Worm (Caenorhabditis elegans): ENCODE data around the gene srj-50.

The srj-50 gene

ce11 chrV:2871754-2872504 lies 39.2 kb downstream of the srj-50 start:
- TF ChIP-seq nhr-28 (tag; optimal IDR thresholded peaks at IDR 0.05) = no peak
- TF ChIP-seq drap-1 (GFP tag; optimal IDR thresholded peaks at IDR 0.05) = no peak
- no peak for TF ChIP-seq ztf-11 (tag; optimal IDR thresholded peaks at IDR 0.05)
- TF ChIP-seq ham-2 (GFP tag; optimal IDR thresholded peaks at IDR 0.05) = no peak
- no peak for TF ChIP-seq ceh-39 (tag; optimal IDR thresholded peaks at IDR 0.05)
- TF ChIP-seq elt-1 (tag; optimal IDR thresholded peaks at IDR 0.05; ENCODE audit: borderline replicate concordance, insufficient read depth) = no peak
- TF ChIP-seq lin-13 (tag; optimal IDR thresholded peaks at IDR 0.05) = no peak
- TF ChIP-seq nhr-237 (tag; optimal IDR thresholded peaks at IDR 0.05) = no peak
- TF ChIP-seq ces-1 (GFP tag; optimal IDR thresholded peaks at IDR 0.05) = no peak
- no peak for TF ChIP-seq zip-8 (tag; optimal IDR thresholded peaks at IDR 0.05)
- TF ChIP-seq snpc-4 (tag; optimal IDR thresholded peaks at IDR 0.05) = no peak
- TF ChIP-seq bed-3 (GFP tag; optimal IDR thresholded peaks at IDR 0.05) = no peak
- no peak for TF ChIP-seq nhr-2 (tag; optimal IDR thresholded peaks at IDR 0.05)
- TF ChIP-seq lin-32 (GFP tag; optimal IDR thresholded peaks at IDR 0.05) = no peak
- TF ChIP-seq flh-1 (GFP tag; optimal IDR thresholded peaks at IDR 0.05) = no peak

ce11 chrV:2872947-2873346 lies 40.2 kb downstream of the srj-50 start:
- no peak for TF ChIP-seq lsy-2 (tag; optimal IDR thresholded peaks at IDR 0.05)
- TF ChIP-seq mab-5 (tag; optimal IDR thresholded peaks at IDR 0.05) = no peak
- TF ChIP-seq nhr-237 (tag; optimal IDR thresholded peaks at IDR 0.05) = no peak
- TF ChIP-seq lin-32 (GFP tag; optimal IDR thresholded peaks at IDR 0.05) = no peak
- no peak for TF ChIP-seq ceh-43 (GFP tag; optimal IDR thresholded peaks at IDR 0.05)
- TF ChIP-seq drap-1 (GFP tag; optimal IDR thresholded peaks at IDR 0.05) = no peak
- TF ChIP-seq cnd-1 (tag; optimal IDR thresholded peaks at IDR 0.05) = no peak
- TF ChIP-seq pha-4 (tag; optimal IDR thresholded peaks at IDR 0.05) = no peak
- TF ChIP-seq flh-1 (GFP tag; optimal IDR thresholded peaks at IDR 0.05) = no peak
- no peak for TF ChIP-seq snpc-4 (tag; optimal IDR thresholded peaks at IDR 0.05)

- TF ChIP-seq cnd-1 (tag; optimal IDR thresholded peaks at IDR 0.05) (no peak), lin-13 (tag; optimal IDR thresholded peaks at IDR 0.05) (no peak), sem-2 (GFP tag; optimal IDR thresholded peaks at IDR 0.05) (no peak), zip-8 (tag; optimal IDR thresholded peaks at IDR 0.05) (no peak), ceh-43 (GFP tag; optimal IDR thresholded peaks at IDR 0.05) (no peak), lsy-2 (tag; optimal IDR thresholded peaks at IDR 0.05) (no peak), M03D4.4 (tag; optimal IDR thresholded peaks at IDR 0.05) (no peak), ces-1 (GFP tag; optimal IDR thresholded peaks at IDR 0.05) (no peak), mab-5 (tag; optimal IDR thresholded peaks at IDR 0.05) (no peak), ceh-83 (GFP tag; optimal IDR thresholded peaks at IDR 0.05) (no peak), lin-32 (GFP tag; optimal IDR thresholded peaks at IDR 0.05) (no peak), nhr-76 (tag; optimal IDR thresholded peaks at IDR 0.05) (no peak), unc-120 (tag; optimal IDR thresholded peaks at IDR 0.05; ENCODE audit: poor library complexity, severe bottlenecking) (no peak), ztf-11 (tag; optimal IDR thresholded peaks at IDR 0.05) (no peak), nhr-237 (tag; optimal IDR thresholded peaks at IDR 0.05) (no peak), unc-39 (tag; optimal IDR thresholded peaks at IDR 0.05) (no peak), blmp-1 (tag; optimal IDR thresholded peaks at IDR 0.05) (no peak)
These were observed 42.7 kb downstream of the srj-50 start, which contains the start of gene folt-2 for ce11 chrV:2875422-2875821. Gene folt-2 (minus strand): TSS chrV:2875600.

ce11 chrV:2876188-2876831 lies 43.5 kb downstream of the srj-50 start:
- TF ChIP-seq lsy-2 (tag; optimal IDR thresholded peaks at IDR 0.05) (no peak), ceh-43 (GFP tag; optimal IDR thresholded peaks at IDR 0.05) (no peak), cnd-1 (tag; optimal IDR thresholded peaks at IDR 0.05) (no peak), snpc-4 (tag; optimal IDR thresholded peaks at IDR 0.05) (no peak), mab-5 (tag; optimal IDR thresholded peaks at IDR 0.05) (no peak), elt-3 (tag; optimal IDR thresholded peaks at IDR 0.05) (no peak), nhr-76 (tag; optimal IDR thresholded peaks at IDR 0.05) (no peak), nhr-28 (tag; optimal IDR thresholded peaks at IDR 0.05) (no peak), blmp-1 (tag; optimal IDR thresholded peaks at IDR 0.05) (no peak), nhr-12 (tag; optimal IDR thresholded peaks at IDR 0.05) (no peak), unc-62 (GFP tag; optimal IDR thresholded peaks at IDR 0.05) (no peak), drap-1 (GFP tag; optimal IDR thresholded peaks at IDR 0.05) (no peak), bed-3 (GFP tag; optimal IDR thresholded peaks at IDR 0.05) (no peak), zip-8 (tag; optimal IDR thresholded peaks at IDR 0.05) (no peak), ces-1 (GFP tag; optimal IDR thresholded peaks at IDR 0.05) (no peak), lin-13 (tag; optimal IDR thresholded peaks at IDR 0.05) (no peak), sem-2 (GFP tag; optimal IDR thresholded peaks at IDR 0.05) (no peak)

All from whole organism, mixed stage, embryonic.